Worm (Caenorhabditis elegans): ENCODE measurements around the gene tra-1.

DNA sequence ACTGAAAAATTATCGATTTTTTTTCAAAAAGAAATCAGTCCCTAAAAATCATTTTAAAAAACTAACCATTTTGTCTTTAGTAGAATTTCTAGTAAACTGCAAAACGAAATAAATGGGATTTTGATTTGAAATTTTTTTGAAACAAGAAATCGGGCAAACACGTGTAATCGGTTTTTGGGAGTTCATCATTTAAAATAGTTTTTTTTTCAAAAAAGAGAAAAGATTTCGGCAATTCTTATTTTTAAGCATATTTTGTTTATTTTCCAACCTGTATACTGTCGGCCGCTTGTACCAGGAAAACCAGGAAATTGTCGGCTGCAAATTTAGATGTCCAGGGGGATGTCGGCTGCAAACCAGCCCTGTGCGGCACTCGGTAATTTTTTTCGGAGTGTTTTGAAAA is 37.0 kb upstream of the tra-1 start, which contains the start of gene elo-8:
- TF ChIP-seq him-1 (tag; optimal IDR thresholded peaks at IDR 0.05) (no peak), dao-5 (tag; optimal IDR thresholded peaks at IDR 0.05) (no peak)

Measured in whole organism, L4/young adult.